Fruit fly (Drosophila melanogaster): Measurements from ENCODE around the gene CG11911.

Gene CG11911

dm6 chr2L:307129-307528, 13.9 kb downstream of the CG11911 start:
- TF ChIP-seq CG1832 (GFP tag; optimal IDR thresholded peaks at IDR 0.05) (no peak), kah (GFP tag; optimal IDR thresholded peaks at IDR 0.05) (peak; percentile 9), ind (GFP tag; optimal IDR thresholded peaks at IDR 0.05) (no peak), Hey (tag; optimal IDR thresholded peaks at IDR 0.05) (peak; percentile 49), CG9437 (GFP tag; optimal IDR thresholded peaks at IDR 0.05) (no peak), pros (GFP tag; optimal IDR thresholded peaks at IDR 0.05) (peak; percentile 23), CG1603 (tag; optimal IDR thresholded peaks at IDR 0.05) (no peak), Awh (GFP tag; IDR thresholded peaks at IDR 0.05) (0 out of 2 replicates have a peak, but pooled peaks have one; percentile 27), kni (GFP tag; optimal IDR thresholded peaks at IDR 0.05) (peak; percentile 62), CG1233 (GFP tag; optimal IDR thresholded peaks at IDR 0.05) (no peak), jing (GFP tag; optimal IDR thresholded peaks at IDR 0.05) (no peak), ci (GFP tag; IDR thresholded peaks at IDR 0.05) (0 out of 3 replicates have a peak, but pooled peaks have one; percentile 13), B-H2 (GFP tag; optimal IDR thresholded peaks at IDR 0.05) (no peak), Jarid2 (GFP tag; optimal IDR thresholded peaks at IDR 0.05) (peak; percentile 0), vvl (GFP tag; IDR thresholded peaks at IDR 0.05) (0 out of 2 replicates have a peak, but pooled peaks have one; percentile 31), Mrtf (GFP tag; IDR thresholded peaks at IDR 0.05) (no peak), CG9876 (GFP tag; optimal IDR thresholded peaks at IDR 0.05) (no peak), exex (tag; optimal IDR thresholded peaks at IDR 0.05) (peak; percentile 1), dysf (GFP tag; IDR thresholded peaks at IDR 0.05) (no peak), CG6791 (GFP tag; IDR thresholded peaks at IDR 0.05; ENCODE audit: partially characterized antibody) (no peak), Ssrp (tag; optimal IDR thresholded peaks at IDR 0.05) (no peak), caup (GFP tag; optimal IDR thresholded peaks at IDR 0.05; ENCODE audit: severe bottlenecking) (peak; percentile 70), CG8388 (GFP tag; optimal IDR thresholded peaks at IDR 0.05) (no peak), CG8944 (GFP tag; optimal IDR thresholded peaks at IDR 0.05) (no peak), CG16813 (GFP tag; IDR thresholded peaks at IDR 0.05; ENCODE audit: partially characterized antibody) (0 out of 3 replicates have a peak, but pooled peaks have one; percentile 12), zfh1 (GFP tag; IDR thresholded peaks at IDR 0.05) (no peak), CG10209 (GFP tag; optimal IDR thresholded peaks at IDR 0.05) (no peak), cwo (GFP tag; optimal IDR thresholded peaks at IDR 0.05) (peak; percentile 19), Blimp-1 (GFP tag; optimal IDR thresholded peaks at IDR 0.05) (no peak), CG12769 (tag; optimal IDR thresholded peaks at IDR 0.05) (peak; percentile 27), sr (GFP tag; IDR thresholded peaks at IDR 0.05) (peak; percentile 11; the same call in 1 of the 3 replicates), CG17385 (GFP tag; optimal IDR thresholded peaks at IDR 0.05) (no peak), Sry-δ (GFP tag; optimal IDR thresholded peaks at IDR 0.05) (no peak), CG11093 (GFP tag; IDR thresholded peaks at IDR 0.05) (no peak), Hr3 (GFP tag; optimal IDR thresholded peaks at IDR 0.05) (no peak), CG12071 (GFP tag; optimal IDR thresholded peaks at IDR 0.05) (no peak), schlank (tag; optimal IDR thresholded peaks at IDR 0.05) (peak; percentile 17), Dek (tag; optimal IDR thresholded peaks at IDR 0.05) (no peak), crol (GFP tag; IDR thresholded peaks at IDR 0.05) (peak; percentile 98), YL-1 (GFP tag; optimal IDR thresholded peaks at IDR 0.05) (no peak), ara (GFP tag; IDR thresholded peaks at IDR 0.05) (0 out of 2 replicates have a peak, but pooled peaks have one; percentile 27), mirr (GFP tag; optimal IDR thresholded peaks at IDR 0.05) (peak; percentile 68), MBD-R2 (GFP tag; IDR thresholded peaks at IDR 0.05) (no peak), Dbx (GFP tag; IDR thresholded peaks at IDR 0.05) (no peak), CG8281 (tag; optimal IDR thresholded peaks at IDR 0.05) (no peak), CG17912 (GFP tag; optimal IDR thresholded peaks at IDR 0.05) (no peak), tio (GFP tag; optimal IDR thresholded peaks at IDR 0.05) (no peak), CG10543 (GFP tag; optimal IDR thresholded peaks at IDR 0.05) (peak; percentile 50), lbe (GFP tag; optimal IDR thresholded peaks at IDR 0.05) (no peak), sd (tag; optimal IDR thresholded peaks at IDR 0.05) (peak; percentile 54)
